Fruit fly (Drosophila melanogaster) Kc167 (cell line): ENCODE data around the gene betaCOP.

Source experiments
- Myc ChIP-seq: fragments of >200 bp; optimal IDR thresholded peaks from 2 replicates; lab custom pipeline; 2017; ENCODE audit warnings: missing external identifiers
- Sin3A ChIP-seq: fragments of >200 bp; optimal IDR thresholded peaks from 2 replicates; lab custom pipeline; 2018; ENCODE audit warnings: missing external identifiers
- h ChIP-seq: fragments of >200 bp; optimal IDR thresholded peaks from 3 replicates; lab custom pipeline; 2018; ENCODE audit warnings: missing external identifiers
- insv ChIP-seq: fragments of >200 bp; optimal IDR thresholded peaks from 3 replicates; lab custom pipeline; 2018; ENCODE audit warnings: missing external identifiers
- psq ChIP-seq: fragments of >200 bp; optimal IDR thresholded peaks from 2 replicates; lab custom pipeline; 2017; ENCODE audit warnings: missing external identifiers
- ttk ChIP-seq: sonication (Bioruptor generic); optimal IDR thresholded peaks from 2 replicates; lab custom pipeline; 2017; ENCODE audit warnings: missing external identifiers

betaCOP gene

dm6 chrX:18395157-18395556, 10.1 kb upstream of the betaCOP start:
- TF ChIP-seq psq (lab: Kevin White, UChicago) (no peak), Myc (no peak)

dm6 chrX:18386784-18387183, 1.7 kb upstream of the betaCOP start, which contains the start of gene Tsf1:
Tsf1 (plus strand) TSS chrX:18387084.
- TF ChIP-seq psq (lab: Kevin White, UChicago) (no peak), h (lab: Kevin White, UChicago) (no peak), Sin3A (lab: Kevin White, UChicago) (no peak)

dm6 chrX:18385801-18386200, 759 bp upstream of the betaCOP start:
- TF ChIP-seq Sin3A (lab: Kevin White, UChicago) (no peak), insv (lab: Kevin White, UChicago) (no peak), h (lab: Kevin White, UChicago) (no peak), psq (lab: Kevin White, UChicago) (no peak), Myc (no peak), ttk (lab: Kevin White, UChicago) (no peak)

dm6 chrX:18379791-18380190, 5.3 kb downstream of the betaCOP start, which contains the start of the genes por and CG6179:
por (minus strand) TSS chrX:18379854.
CG6179 (plus strand) TSS chrX:18380082.
- TF ChIP-seq h (lab: Kevin White, UChicago) (no peak), Myc (no peak), psq (lab: Kevin White, UChicago) (no peak), ttk (lab: Kevin White, UChicago) (no peak), insv (lab: Kevin White, UChicago) (no peak), Sin3A (lab: Kevin White, UChicago) (no peak)

- TF ChIP-seq psq (lab: Kevin White, UChicago) (no peak), insv (lab: Kevin White, UChicago) (no peak), Myc (no peak), Sin3A (lab: Kevin White, UChicago) (no peak)
Observed at dm6 chrX:18374421-18374935, 10.6 kb downstream of the betaCOP start.

dm6 chrX:18370775-18371735, 14.0 kb downstream of the betaCOP start:
- TF ChIP-seq ttk (lab: Kevin White, UChicago) (no peak), Sin3A (lab: Kevin White, UChicago) (no peak), insv (lab: Kevin White, UChicago) (no peak), Myc (no peak), psq (lab: Kevin White, UChicago) (no peak), h (lab: Kevin White, UChicago) (no peak)

dm6 chrX:18369767-18370166, 15.3 kb downstream of the betaCOP start:
- TF ChIP-seq Myc (no peak), psq (lab: Kevin White, UChicago) (no peak), h (lab: Kevin White, UChicago) (no peak), Sin3A (lab: Kevin White, UChicago) (no peak), ttk (lab: Kevin White, UChicago) (no peak), insv (lab: Kevin White, UChicago) (no peak)

dm6 chrX:18368644-18368998, 16.4 kb downstream of the betaCOP start:
- TF ChIP-seq Myc = no peak
- TF ChIP-seq ttk (lab: Kevin White, UChicago) = no peak
- TF ChIP-seq Sin3A (lab: Kevin White, UChicago) = no peak
- TF ChIP-seq insv (lab: Kevin White, UChicago) = no peak
- no peak for TF ChIP-seq h (lab: Kevin White, UChicago)
- TF ChIP-seq psq (lab: Kevin White, UChicago) = no peak

- no peak for TF ChIP-seq h (lab: Kevin White, UChicago)
- no peak for TF ChIP-seq Sin3A (lab: Kevin White, UChicago)
- no peak for TF ChIP-seq psq (lab: Kevin White, UChicago)
- no peak for TF ChIP-seq insv (lab: Kevin White, UChicago)
- TF ChIP-seq Myc = no peak
- TF ChIP-seq ttk (lab: Kevin White, UChicago) = no peak
Observed at dm6 chrX:18367806-18368643, 17.0 kb downstream of the betaCOP start.

dm6 chrX:18366851-18367649, 18.0 kb downstream of the betaCOP start:
- TF ChIP-seq h (lab: Kevin White, UChicago) (no peak), Myc (no peak), ttk (lab: Kevin White, UChicago) (no peak), psq (lab: Kevin White, UChicago) (no peak), insv (lab: Kevin White, UChicago) (no peak), Sin3A (lab: Kevin White, UChicago) (no peak)
